Worm (Caenorhabditis elegans) whole organism, L2 larva: ENCODE data around the gene T04G9.6.

Source experiments
- alr-1 ChIP-seq: fragments of 150-350 bp; optimal IDR thresholded peaks from 2 replicates; lab custom pipeline; 2014; ENCODE audit warnings: missing biosample characterization, missing genetic modification characterization
- ceh-16 ChIP-seq: fragments of 150-350 bp; optimal IDR thresholded peaks from 2 replicates; lab custom pipeline; 2014; ENCODE audit warnings: missing biosample characterization, missing genetic modification characterization
- elt-1 ChIP-seq: fragments of 150-350 bp; optimal IDR thresholded peaks from 2 replicates; lab custom pipeline; 2014; ENCODE audit warnings: missing biosample characterization, missing genetic modification characterization
- mdl-1 ChIP-seq, 2 experiments: fragments of 150-350 bp in 1 of 2; sonication (generic microtip) in 1 of 2; optimal IDR thresholded peaks; 2 replicates each; lab custom pipeline; 2017; ENCODE audit warnings: missing biosample characterization in 2 of 2, missing genetic modification characterization in 2 of 2
- nhr-11 ChIP-seq: fragments of 150-350 bp; optimal IDR thresholded peaks from 2 replicates; lab custom pipeline; 2014; ENCODE audit warnings: missing biosample characterization, missing genetic modification characterization
- nhr-237 ChIP-seq: fragments of 150-350 bp; optimal IDR thresholded peaks from 2 replicates; lab custom pipeline; 2014; ENCODE audit warnings: missing biosample characterization, missing genetic modification characterization
- unc-62 ChIP-seq: fragments of 150-350 bp; optimal IDR thresholded peaks from 2 replicates; lab custom pipeline; 2014; ENCODE audit warnings: missing biosample characterization, missing genetic modification reagents, missing genetic modification characterization
- zag-1 ChIP-seq: fragments of 150-350 bp; optimal IDR thresholded peaks from 2 replicates; lab custom pipeline; 2014; ENCODE audit warnings: missing biosample characterization, missing genetic modification characterization
- ztf-11 ChIP-seq: sonication (generic microtip); optimal IDR thresholded peaks from 2 replicates; lab custom pipeline; 2017; ENCODE audit warnings: missing biosample characterization, missing genetic modification characterization

DNA sequence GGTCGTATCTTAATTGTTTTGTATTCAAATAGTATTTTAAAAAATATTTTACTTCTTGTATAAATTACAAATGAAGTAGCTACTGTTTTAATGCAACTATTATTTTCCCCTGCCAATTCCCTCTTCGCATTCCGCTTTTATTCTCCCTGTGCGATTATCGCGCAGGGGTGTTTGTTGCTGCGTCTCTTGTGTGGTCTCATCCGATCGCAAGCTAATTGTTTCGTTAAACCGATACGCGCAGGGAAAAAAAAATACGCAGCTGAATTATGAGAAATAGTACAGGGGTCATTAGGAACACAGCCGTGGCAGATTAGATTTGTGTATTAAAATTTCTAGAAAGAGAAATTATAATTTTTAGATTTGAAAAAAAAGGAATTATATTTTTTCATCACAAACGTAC is 21.8 kb upstream of the T04G9.6 start:
- peak; percentile 67 for TF ChIP-seq ztf-11 (tag; lab: Kevin White, UChicago)
- TF ChIP-seq elt-1 (tag; lab: Kevin White, UChicago), result no peak
- TF ChIP-seq nhr-237 (tag; lab: Kevin White, UChicago), result peak; percentile 95
- peak; percentile 84 to 93 for TF ChIP-seq mdl-1 (tag; optimal IDR thresholded peaks at IDR 0.05; lab: Kevin White, UChicago)
- peak; percentile 84 for TF ChIP-seq nhr-11
- TF ChIP-seq alr-1 (tag; lab: Kevin White, UChicago), result peak; percentile 82
- peak; percentile 93 for TF ChIP-seq unc-62
- TF ChIP-seq ceh-16, result peak; percentile 99
- peak; percentile 97 for TF ChIP-seq zag-1 (tag; lab: Kevin White, UChicago)
